Fruit fly (Drosophila melanogaster) whole organism, embryonic: ENCODE measurements around the gene CG33093.

Experiments used
- Ada2b ChIP-seq: fragments of 200-800 bp; sonication (Bioruptor generic); IDR thresholded peaks from 2 replicates; pipeline ENCODE4 v1.3.6; 2022; ENCODE audit warnings: missing biosample characterization, missing genetic modification characterization
- Atf3 ChIP-seq: fragments of 200-800 bp; sonication (Bioruptor generic); optimal IDR thresholded peaks from 3 replicates; lab custom pipeline; 2016; ENCODE audit warnings: missing biosample characterization, missing genetic modification characterization
- Blimp-1 ChIP-seq: fragments of 200-800 bp; sonication (Bioruptor generic); optimal IDR thresholded peaks from 3 replicates; lab custom pipeline; 2018; ENCODE audit warnings: missing biosample characterization, missing genetic modification characterization, mild to moderate bottlenecking, moderate library complexity, missing genetic modification reagents
- CG1024 ChIP-seq: fragments of 200-800 bp; sonication (Bioruptor generic); IDR thresholded peaks from 2 replicates; pipeline ENCODE4 v1.3.6; 2022; ENCODE audit warnings: missing biosample characterization, missing genetic modification characterization
- CG10267 ChIP-seq: fragments of 200-800 bp; sonication (Bioruptor generic); optimal IDR thresholded peaks from 2 replicates; lab custom pipeline; 2018; ENCODE audit warnings: missing biosample characterization, mild to moderate bottlenecking, missing genetic modification characterization, moderate library complexity
- CG10431 ChIP-seq: fragments of 200-800 bp; sonication (Bioruptor generic); optimal IDR thresholded peaks from 3 replicates; lab custom pipeline; 2018; ENCODE audit warnings: missing biosample characterization, mild to moderate bottlenecking, missing genetic modification characterization
- CG11456 ChIP-seq: fragments of 200-800 bp; sonication (Bioruptor generic); IDR thresholded peaks from 3 replicates; pipeline ENCODE4 v1.3.6; 2022; ENCODE audit warnings: missing biosample characterization, missing genetic modification characterization
- CG14860 ChIP-seq: fragments of 200-800 bp; sonication (Bioruptor generic); IDR thresholded peaks from 3 replicates; pipeline ENCODE4 v1.3.6; 2022; ENCODE audit warnings: missing biosample characterization, missing genetic modification characterization; ENCODE audit not compliant: partially characterized antibody
- CG15479 ChIP-seq: fragments of 200-800 bp; sonication (Bioruptor generic); optimal IDR thresholded peaks from 3 replicates; lab custom pipeline; 2019; ENCODE audit warnings: missing biosample characterization, mild to moderate bottlenecking, missing genetic modification characterization, moderate library complexity
- CG16813 ChIP-seq: fragments of 200-800 bp; sonication (Bioruptor generic); IDR thresholded peaks from 3 replicates; pipeline ENCODE4 v1.3.6; 2022; ENCODE audit warnings: missing biosample characterization, missing genetic modification characterization; ENCODE audit not compliant: partially characterized antibody
- CG17328 ChIP-seq: fragments of 200-800 bp; sonication (Bioruptor generic); IDR thresholded peaks from 2 replicates; pipeline ENCODE4 v1.3.6; 2022; ENCODE audit warnings: missing biosample characterization, missing genetic modification characterization
- CG17912 ChIP-seq: fragments of 200-800 bp; sonication (Bioruptor generic); optimal IDR thresholded peaks from 2 replicates; lab custom pipeline; 2018; ENCODE audit warnings: missing biosample characterization, mild to moderate bottlenecking, missing genetic modification characterization
- CG2875 ChIP-seq: fragments of 200-800 bp; sonication (Bioruptor generic); optimal IDR thresholded peaks from 2 replicates; lab custom pipeline; 2017; ENCODE audit warnings: missing biosample characterization, mild to moderate bottlenecking, missing genetic modification characterization, missing genetic modification reagents
- CG3847 ChIP-seq: fragments of 200-800 bp; sonication (Bioruptor generic); IDR thresholded peaks from 2 replicates; pipeline ENCODE4 v1.3.6; 2022; ENCODE audit warnings: missing biosample characterization, missing genetic modification characterization
- CG3995 ChIP-seq: fragments of 200-800 bp; sonication (Bioruptor generic); optimal IDR thresholded peaks from 3 replicates; lab custom pipeline; 2016; ENCODE audit warnings: missing biosample characterization, missing genetic modification characterization
- CG4282 ChIP-seq: fragments of 200-800 bp; sonication (Bioruptor generic); optimal IDR thresholded peaks from 2 replicates; lab custom pipeline; 2016; ENCODE audit warnings: missing biosample characterization, missing genetic modification characterization
- CG6765 ChIP-seq: fragments of 200-800 bp; sonication (Bioruptor generic); optimal IDR thresholded peaks from 3 replicates; lab custom pipeline; 2017; ENCODE audit warnings: missing biosample characterization, mild to moderate bottlenecking, missing genetic modification characterization
- CG8478 ChIP-seq: fragments of >200 bp; optimal IDR thresholded peaks from 2 replicates; lab custom pipeline; 2018
- CG9876 ChIP-seq: fragments of 200-800 bp; sonication (Bioruptor generic); optimal IDR thresholded peaks from 2 replicates; lab custom pipeline; 2016; ENCODE audit warnings: missing biosample characterization, missing genetic modification characterization
- CTCF ChIP-seq: fragments of 200-800 bp; sonication (Bioruptor generic); optimal IDR thresholded peaks from 2 replicates; lab custom pipeline; 2017; ENCODE audit warnings: missing biosample characterization, mild to moderate bottlenecking, missing genetic modification characterization, moderate library complexity
- CoRest ChIP-seq: fragments of 200-800 bp; sonication (Bioruptor generic); optimal IDR thresholded peaks from 3 replicates; lab custom pipeline; 2018; ENCODE audit warnings: missing biosample characterization, mild to moderate bottlenecking, missing genetic modification characterization, moderate library complexity
- Dek ChIP-seq: fragments of 200-800 bp; sonication (Bioruptor generic); optimal IDR thresholded peaks from 3 replicates; lab custom pipeline; 2019; ENCODE audit warnings: missing biosample characterization, mild to moderate bottlenecking, missing genetic modification characterization, moderate library complexity
- Doc3 ChIP-seq: fragments of 200-800 bp; sonication (Bioruptor generic); IDR thresholded peaks from 3 replicates; pipeline ENCODE4 v1.3.6; 2022; ENCODE audit warnings: missing biosample characterization, missing genetic modification characterization; ENCODE audit not compliant: partially characterized antibody
- Fer2 ChIP-seq: fragments of 200-800 bp; sonication (Bioruptor generic); optimal IDR thresholded peaks from 2 replicates; lab custom pipeline; 2018; ENCODE audit warnings: missing biosample characterization, mild to moderate bottlenecking, missing genetic modification characterization, moderate library complexity
- Lim3 ChIP-seq: fragments of 200-800 bp; sonication (Bioruptor generic); IDR thresholded peaks from 2 replicates; pipeline ENCODE4 v1.3.6; 2022; ENCODE audit warnings: missing biosample characterization, missing genetic modification characterization
- Mad ChIP-seq: fragments of 200-800 bp; sonication (Bioruptor generic); optimal IDR thresholded peaks from 2 replicates; lab custom pipeline; 2016; ENCODE audit warnings: missing biosample characterization, missing genetic modification characterization
- Oli ChIP-seq: fragments of 200-800 bp; sonication (Bioruptor generic); optimal IDR thresholded peaks from 2 replicates; lab custom pipeline; 2018; ENCODE audit warnings: missing biosample characterization, mild to moderate bottlenecking, missing genetic modification characterization, moderate library complexity
- Sry-δ ChIP-seq: fragments of 200-800 bp; sonication (Bioruptor generic); optimal IDR thresholded peaks from 2 replicates; lab custom pipeline; 2016; ENCODE audit warnings: missing biosample characterization, missing genetic modification characterization
- YL-1 ChIP-seq: fragments of 200-800 bp; sonication (Bioruptor generic); optimal IDR thresholded peaks from 3 replicates; lab custom pipeline; 2017; ENCODE audit warnings: missing biosample characterization, mild to moderate bottlenecking, missing genetic modification characterization
- ap ChIP-seq: fragments of 200-800 bp; sonication (Bioruptor generic); IDR thresholded peaks from 2 replicates; pipeline ENCODE4 v1.3.6; 2022; ENCODE audit warnings: missing biosample characterization, missing genetic modification characterization
- ato ChIP-seq: fragments of 200-800 bp; sonication (Bioruptor generic); IDR thresholded peaks from 2 replicates; pipeline ENCODE4 v1.3.6; 2022; ENCODE audit warnings: missing biosample characterization, missing genetic modification characterization; ENCODE audit not compliant: partially characterized antibody
- chinmo ChIP-seq: fragments of 200-800 bp; sonication (Bioruptor generic); IDR thresholded peaks from 4 replicates; pipeline ENCODE4 v1.3.6; 2022; ENCODE audit warnings: missing biosample characterization, missing genetic modification characterization; ENCODE audit not compliant: partially characterized antibody
- corto ChIP-seq: fragments of 200-800 bp; sonication (Bioruptor generic); optimal IDR thresholded peaks from 2 replicates; lab custom pipeline; 2016; ENCODE audit warnings: missing biosample characterization, mild to moderate bottlenecking, missing genetic modification characterization, moderate library complexity
- crol ChIP-seq: fragments of 200-800 bp; sonication (Bioruptor generic); IDR thresholded peaks from 2 replicates; pipeline ENCODE4 v1.3.6; 2022; ENCODE audit warnings: missing biosample characterization, missing genetic modification characterization
- disco-r ChIP-seq: fragments of 200-800 bp; sonication (Bioruptor generic); optimal IDR thresholded peaks from 2 replicates; lab custom pipeline; 2016; ENCODE audit warnings: missing biosample characterization, missing genetic modification characterization
- en ChIP-seq: fragments of 200-800 bp; sonication (Bioruptor generic); optimal IDR thresholded peaks from 2 replicates; lab custom pipeline; 2016; ENCODE audit warnings: missing biosample characterization, missing genetic modification characterization
- esg ChIP-seq: fragments of 200-800 bp; sonication (Bioruptor generic); conservative IDR thresholded peaks from 2 replicates; pipeline ENCODE4 v1.3.6; 2022; ENCODE audit warnings: missing biosample characterization, missing genetic modification characterization
- eve ChIP-seq, 2 experiments: fragments of >200 bp; optimal IDR thresholded peaks; 2 replicates each; lab custom pipeline; 2017; ENCODE audit warnings: missing biosample characterization in 2 of 2, missing genetic modification characterization in 2 of 2
- grn ChIP-seq: fragments of 200-800 bp; sonication (Bioruptor generic); optimal IDR thresholded peaks from 3 replicates; lab custom pipeline; 2017; ENCODE audit warnings: missing biosample characterization, missing genetic modification characterization
- gro ChIP-seq: fragments of 200-800 bp; sonication (Bioruptor generic); optimal IDR thresholded peaks from 2 replicates; lab custom pipeline; 2016; ENCODE audit warnings: missing biosample characterization, missing genetic modification characterization
- h ChIP-seq: fragments of >200 bp; optimal IDR thresholded peaks from 2 replicates; lab custom pipeline; 2017
- lmd ChIP-seq: fragments of 200-800 bp; sonication (Bioruptor generic); IDR thresholded peaks from 2 replicates; pipeline ENCODE4 v1.3.6; 2022; ENCODE audit warnings: missing biosample characterization, missing genetic modification characterization
- luna ChIP-seq: fragments of 200-800 bp; sonication (Bioruptor generic); optimal IDR thresholded peaks from 2 replicates; lab custom pipeline; 2016; ENCODE audit warnings: missing biosample characterization, missing genetic modification characterization
- ro ChIP-seq: fragments of 200-800 bp; sonication (Bioruptor generic); IDR thresholded peaks from 2 replicates; pipeline ENCODE4 v1.3.6; 2022; ENCODE audit warnings: missing biosample characterization, missing genetic modification characterization
- sens-2 ChIP-seq: fragments of 200-800 bp; sonication (Bioruptor generic); IDR thresholded peaks from 2 replicates; pipeline ENCODE4 v1.3.6; 2022; ENCODE audit warnings: missing biosample characterization, missing genetic modification characterization
- sqz ChIP-seq: fragments of 200-800 bp; sonication (Bioruptor generic); optimal IDR thresholded peaks from 3 replicates; lab custom pipeline; 2018; ENCODE audit warnings: missing biosample characterization, mild to moderate bottlenecking, missing genetic modification characterization
- stc ChIP-seq: fragments of 200-800 bp; sonication (Bioruptor generic); IDR thresholded peaks from 2 replicates; pipeline ENCODE4 v1.3.6; 2022; ENCODE audit warnings: missing biosample characterization, missing genetic modification characterization
- tap ChIP-seq: fragments of 200-800 bp; optimal IDR thresholded peaks from 3 replicates; lab custom pipeline; 2019; ENCODE audit warnings: missing biosample characterization, mild to moderate bottlenecking, missing genetic modification characterization, moderate library complexity
- tll ChIP-seq, 2 experiments: fragments of 200-800 bp in 1 of 2; fragments of >200 bp in 1 of 2; sonication (Bioruptor generic) in 1 of 2; optimal IDR thresholded peaks; 2 replicates each; lab custom pipeline; 2017 to 2019; ENCODE audit warnings: missing biosample characterization in 2 of 2, missing genetic modification characterization in 2 of 2, mild to moderate bottlenecking in 1 of 2, moderate library complexity in 1 of 2
- toy ChIP-seq: fragments of 200-800 bp; sonication (Bioruptor generic); IDR thresholded peaks from 2 replicates; pipeline ENCODE4 v1.3.6; 2022; ENCODE audit warnings: missing biosample characterization, missing genetic modification characterization
- vfl ChIP-seq: fragments of 200-800 bp; sonication (Bioruptor generic); optimal IDR thresholded peaks from 2 replicates; lab custom pipeline; 2016; ENCODE audit warnings: missing biosample characterization, missing genetic modification characterization
- zf30C ChIP-seq: fragments of 200-800 bp; sonication (Bioruptor generic); optimal IDR thresholded peaks from 3 replicates; lab custom pipeline; 2018; ENCODE audit warnings: missing biosample characterization, mild to moderate bottlenecking, missing genetic modification characterization

CG33093 gene

DNA sequence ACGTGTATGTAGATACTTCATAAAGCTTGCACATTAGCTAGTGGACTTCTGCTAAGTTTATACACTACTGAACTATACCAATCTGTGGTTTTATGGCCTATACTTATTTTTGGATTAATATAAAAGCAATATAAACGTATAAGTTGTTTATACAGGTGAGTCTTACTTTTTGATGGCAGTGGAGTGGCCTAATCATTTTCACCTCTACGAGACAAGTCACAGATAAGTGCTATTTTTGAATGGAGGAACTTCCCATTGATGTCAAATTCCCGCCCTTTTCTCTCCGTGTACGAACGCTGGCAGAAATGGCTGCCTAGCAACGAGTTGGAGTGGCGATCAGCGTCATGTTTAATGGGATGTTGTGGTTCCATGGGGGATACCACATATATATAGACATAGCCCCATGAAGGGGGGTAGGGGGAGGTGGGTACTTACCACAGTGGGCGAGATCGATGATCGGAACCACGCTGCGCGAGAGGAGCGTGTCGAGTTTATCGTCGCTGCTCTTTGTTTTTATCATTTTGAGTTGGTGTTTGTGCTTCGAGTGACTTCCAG, 5.3 kb downstream of the CG33093 start (continued):
- TF ChIP-seq CG9876 (GFP tag; lab: Kevin White, UChicago) (no peak), lmd (GFP tag; lab: Robert Waterston, UW) (no peak), CoRest (tag; lab: Kevin White, UChicago) (peak; percentile 19), toy (no peak), sens-2 (no peak), CG1024 (GFP tag; lab: Robert Waterston, UW) (0 out of 2 replicates have a peak, but pooled peaks have one; percentile 9), gro (GFP tag; lab: Kevin White, UChicago) (no peak), tap (tag; lab: Kevin White, UChicago) (no peak), zf30C (GFP tag; lab: Kevin White, UChicago) (peak; percentile 61), luna (GFP tag; lab: Kevin White, UChicago) (no peak), CG14860 (no peak), Mad (no peak), CTCF (GFP tag; lab: Kevin White, UChicago) (no peak), h (lab: Kevin White, UChicago) (no peak), chinmo (GFP tag; lab: Robert Waterston, UW) (no peak), ato (GFP tag; lab: Robert Waterston, UW) (no peak), esg (GFP tag; lab: Robert Waterston, UW) (no peak), CG6765 (GFP tag; lab: Kevin White, UChicago) (no peak), crol (peak; percentile 85), CG15479 (GFP tag; lab: Kevin White, UChicago) (no peak), Oli (tag; lab: Kevin White, UChicago) (peak; percentile 14), Blimp-1 (GFP tag; lab: Kevin White, UChicago) (peak; percentile 20), Fer2 (tag; lab: Kevin White, UChicago) (no peak), Ada2b (GFP tag; lab: Robert Waterston, UW) (peak; percentile 13; the same call in 1 of the 2 replicates), CG10431 (GFP tag; lab: Kevin White, UChicago) (no peak), Doc3 (GFP tag; lab: Robert Waterston, UW) (no peak), CG16813 (GFP tag; lab: Robert Waterston, UW) (no peak), CG3995 (GFP tag; lab: Kevin White, UChicago) (no peak), en (GFP tag; lab: Kevin White, UChicago) (no peak), CG4282 (GFP tag; lab: Kevin White, UChicago) (no peak), ro (no peak), disco-r (GFP tag; lab: Kevin White, UChicago) (no peak), CG17328 (peak; percentile 22; the same call in 1 of the 2 replicates), Sry-δ (no peak), YL-1 (GFP tag; lab: Kevin White, UChicago) (no peak), CG8478 (lab: Kevin White, UChicago) (no peak), vfl (GFP tag; lab: Kevin White, UChicago) (no peak), Dek (tag; lab: Kevin White, UChicago) (no peak), CG10267 (tag; lab: Kevin White, UChicago) (no peak), grn (no peak), sqz (no peak), eve (GFP tag; optimal IDR thresholded peaks at IDR 0.05; lab: Kevin White, UChicago) (no peak), Atf3 (GFP tag; lab: Kevin White, UChicago) (no peak), stc (GFP tag; lab: Robert Waterston, UW) (no peak), tll (GFP tag; optimal IDR thresholded peaks at IDR 0.05; lab: Kevin White, UChicago) (no peak), Lim3 (GFP tag; lab: Robert Waterston, UW) (no peak), CG3847 (GFP tag; lab: Robert Waterston, UW) (no peak), CG2875 (GFP tag; lab: Kevin White, UChicago) (no peak), corto (GFP tag; lab: Kevin White, UChicago) (no peak), CG11456 (GFP tag; lab: Robert Waterston, UW) (peak; percentile 58; the same call in 1 of the 3 replicates), ap (GFP tag; lab: Robert Waterston, UW) (0 out of 2 replicates have a peak, but pooled peaks have one; percentile 24), CG17912 (GFP tag; lab: Kevin White, UChicago) (no peak)
